Worm (Caenorhabditis elegans): ENCODE measurements around the gene C02F12.5.

Gene C02F12.5

ce11 chrX:3709747-3710146 is 37.8 kb upstream of the C02F12.5 start:
- TF ChIP-seq daf-16 (GFP tag; optimal IDR thresholded peaks at IDR 0.05): peak in 1 of 2 experiments; percentile 55
- no peak for TF ChIP-seq daf-16 (tag; optimal IDR thresholded peaks at IDR 0.05)
- TF ChIP-seq egl-27 (tag; optimal IDR thresholded peaks at IDR 0.05): no peak

ce11 chrX:3706319-3706718 is 34.4 kb upstream of the C02F12.5 start:
- peak in 1 of 2 experiments; percentile 64 for TF ChIP-seq daf-16 (GFP tag; optimal IDR thresholded peaks at IDR 0.05)
- TF ChIP-seq daf-16 (tag; optimal IDR thresholded peaks at IDR 0.05): no peak
- no peak for TF ChIP-seq aly-2 (tag; optimal IDR thresholded peaks at IDR 0.05)
- peak; percentile 58; the same call in 1 of the 2 replicates for TF ChIP-seq set-16 (GFP tag; IDR thresholded peaks at IDR 0.05)
- TF ChIP-seq saeg-2 (GFP tag; IDR thresholded peaks at IDR 0.05): no peak
- no peak for TF ChIP-seq daf-19 (GFP tag; conservative IDR thresholded peaks at IDR 0.05)

- no peak for TF ChIP-seq F49E8.2 (tag; optimal IDR thresholded peaks at IDR 0.05; ENCODE audit: borderline replicate concordance)
- TF ChIP-seq dmd-6 (GFP tag; IDR thresholded peaks at IDR 0.05): no peak
- no peak for TF ChIP-seq T20F7.1 (GFP tag; optimal IDR thresholded peaks at IDR 0.05)
- no peak for TF ChIP-seq spr-1 (tag; optimal IDR thresholded peaks at IDR 0.05)
- peak; percentile 68 for TF ChIP-seq hlh-30 (tag; optimal IDR thresholded peaks at IDR 0.05; ENCODE audit: insufficient read depth)
- TF ChIP-seq daf-12 (tag; optimal IDR thresholded peaks at IDR 0.05): no peak
- TF ChIP-seq lin-39 (tag; optimal IDR thresholded peaks at IDR 0.05): no peak
- no peak for TF ChIP-seq F44E2.7 (GFP tag; IDR thresholded peaks at IDR 0.05)
- TF ChIP-seq egl-27 (tag; optimal IDR thresholded peaks at IDR 0.05): no peak
- no peak for TF ChIP-seq aly-2 (tag; optimal IDR thresholded peaks at IDR 0.05)
- TF ChIP-seq nhr-11 (tag; optimal IDR thresholded peaks at IDR 0.05): no peak
- TF ChIP-seq ceh-20 (GFP tag; IDR thresholded peaks at IDR 0.05): 0 out of 2 replicates have a peak, but pooled peaks have one; percentile 20
- no peak for TF ChIP-seq nhr-77 (tag; optimal IDR thresholded peaks at IDR 0.05)
- peak in 1 of 2 experiments; percentile 94 for TF ChIP-seq unc-62 (GFP tag; optimal IDR thresholded peaks at IDR 0.05 in 1 of 2)
- no peak for TF ChIP-seq unc-62 (tag; optimal IDR thresholded peaks at IDR 0.05)
- TF ChIP-seq ces-1 (GFP tag; optimal IDR thresholded peaks at IDR 0.05): no peak
- TF ChIP-seq lsy-2 (tag; optimal IDR thresholded peaks at IDR 0.05): peak in 1 of 2 experiments; percentile 15
- no peak for TF ChIP-seq php-3 (GFP tag; IDR thresholded peaks at IDR 0.05)
- no peak for TF ChIP-seq zfp-3 (GFP tag; conservative IDR thresholded peaks at IDR 0.05)
- no peak for TF ChIP-seq nhr-237 (tag; optimal IDR thresholded peaks at IDR 0.05)
- no peak for TF ChIP-seq zag-1 (tag; optimal IDR thresholded peaks at IDR 0.05)
Measured at ce11 chrX:3705319-3705718, 33.4 kb upstream of the C02F12.5 start.

ce11 chrX:3701861-3702260 is 30.0 kb upstream of the C02F12.5 start:
- TF ChIP-seq aha-1 (tag) (peak; percentile 95), vab-7 (GFP tag; IDR thresholded peaks at IDR 0.05) (no peak), cey-2 (tag; optimal IDR thresholded peaks at IDR 0.05; ENCODE audit: borderline replicate concordance, insufficient read depth) (no peak)

ce11 chrX:3697623-3698022 is 25.7 kb upstream of the C02F12.5 start:
- TF ChIP-seq set-16 (GFP tag; IDR thresholded peaks at IDR 0.05) (peak; percentile 42), zip-11 (GFP tag; IDR thresholded peaks at IDR 0.05) (no peak), dpl-1 (GFP tag; optimal IDR thresholded peaks at IDR 0.05) (no peak), saeg-2 (GFP tag; IDR thresholded peaks at IDR 0.05) (peak; percentile 79; the same call in 1 of the 2 replicates), egl-43 (GFP tag; IDR thresholded peaks at IDR 0.05) (peak; percentile 98), fkh-10 (GFP tag; optimal IDR thresholded peaks at IDR 0.05) (peak; percentile 3), unc-39 (tag; optimal IDR thresholded peaks at IDR 0.05) (no peak), ceh-32 (tag; optimal IDR thresholded peaks at IDR 0.05; ENCODE audit: poor library complexity) (peak; percentile 58), tra-1 (GFP tag; IDR thresholded peaks at IDR 0.05) (peak; percentile 87), nhr-48 (tag; optimal IDR thresholded peaks at IDR 0.05) (peak; percentile 63), nhr-11 (tag; optimal IDR thresholded peaks at IDR 0.05) (peak; percentile 19), aha-1 (tag) (peak; percentile 68), dve-1 (tag; optimal IDR thresholded peaks at IDR 0.05; ENCODE audit: insufficient read depth) (peak; percentile 65), fos-1 (tag; optimal IDR thresholded peaks at IDR 0.05) (no peak), dmd-9 (GFP tag; IDR thresholded peaks at IDR 0.05) (peak; percentile 84), R02D3.7 (tag; optimal IDR thresholded peaks at IDR 0.05) (no peak), F37D6.2 (tag; optimal IDR thresholded peaks at IDR 0.05) (peak; percentile 60), mxl-3 (GFP tag; optimal IDR thresholded peaks at IDR 0.05) (peak; percentile 41), lin-1 (GFP tag; IDR thresholded peaks at IDR 0.05) (peak; percentile 87), T20F7.1 (GFP tag; optimal IDR thresholded peaks at IDR 0.05) (no peak), unc-130 (GFP tag; optimal IDR thresholded peaks at IDR 0.05) (peak; percentile 71), lsy-2 (tag; optimal IDR thresholded peaks at IDR 0.05) (peak in 1 of 2 experiments; percentile 60)

Data from whole organism, L4 larva.